Fruit fly (Drosophila melanogaster) whole organism, embryonic: ENCODE results near the gene CG14195.

ENCODE experiments used
- ATbp ChIP-seq: fragments of 200-800 bp; sonication (Bioruptor generic); optimal IDR thresholded peaks from 2 replicates; lab custom pipeline; 2017; ENCODE audit warnings: missing biosample characterization, mild to moderate bottlenecking, missing genetic modification characterization, missing genetic modification reagents
- Abd-B ChIP-seq: fragments of 200-800 bp; sonication (Bioruptor generic); optimal IDR thresholded peaks from 2 replicates; lab custom pipeline; 2018; ENCODE audit warnings: missing biosample characterization, mild to moderate bottlenecking, missing genetic modification characterization, moderate library complexity
- Antp ChIP-seq: fragments of 200-800 bp; sonication (Bioruptor generic); optimal IDR thresholded peaks from 3 replicates; lab custom pipeline; 2016; ENCODE audit warnings: missing biosample characterization, missing genetic modification characterization
- Asciz ChIP-seq: fragments of 200-800 bp; sonication (Bioruptor generic); optimal IDR thresholded peaks from 2 replicates; lab custom pipeline; 2017; ENCODE audit warnings: missing biosample characterization, mild to moderate bottlenecking, missing genetic modification characterization, missing genetic modification reagents
- Blimp-1 ChIP-seq: fragments of 200-800 bp; sonication (Bioruptor generic); optimal IDR thresholded peaks from 3 replicates; lab custom pipeline; 2018; ENCODE audit warnings: missing biosample characterization, missing genetic modification characterization, mild to moderate bottlenecking, moderate library complexity, missing genetic modification reagents
- CG11504 ChIP-seq: fragments of 200-800 bp; sonication (Bioruptor generic); optimal IDR thresholded peaks from 3 replicates; lab custom pipeline; 2019; ENCODE audit warnings: missing biosample characterization, mild to moderate bottlenecking, missing genetic modification characterization, moderate library complexity
- CG12236 ChIP-seq: fragments of 200-800 bp; sonication (Bioruptor generic); optimal IDR thresholded peaks from 2 replicates; lab custom pipeline; 2016; ENCODE audit warnings: missing biosample characterization, missing genetic modification characterization
- CG12659 ChIP-seq: fragments of 200-800 bp; sonication (Bioruptor generic); optimal IDR thresholded peaks from 3 replicates; lab custom pipeline; 2017; ENCODE audit warnings: mild to moderate bottlenecking, missing biosample characterization, missing genetic modification reagents, missing genetic modification characterization
- CG13287 ChIP-seq: fragments of 200-800 bp; sonication (Bioruptor generic); IDR thresholded peaks from 2 replicates; pipeline ENCODE4 v1.3.6; 2022; ENCODE audit warnings: missing biosample characterization, missing genetic modification characterization; ENCODE audit not compliant: partially characterized antibody
- CG13775 ChIP-seq: fragments of 200-800 bp; sonication (Bioruptor generic); optimal IDR thresholded peaks from 3 replicates; lab custom pipeline; 2017; ENCODE audit warnings: missing biosample characterization, mild to moderate bottlenecking, missing genetic modification characterization
- CG15479 ChIP-seq: fragments of 200-800 bp; sonication (Bioruptor generic); optimal IDR thresholded peaks from 3 replicates; lab custom pipeline; 2019; ENCODE audit warnings: missing biosample characterization, mild to moderate bottlenecking, missing genetic modification characterization, moderate library complexity
- CG16779 ChIP-seq: fragments of 200-800 bp; sonication (Bioruptor generic); IDR thresholded peaks from 2 replicates; pipeline ENCODE4 v1.3.6; 2022; ENCODE audit warnings: missing biosample characterization, missing genetic modification characterization
- CG16863 ChIP-seq: fragments of 200-800 bp; sonication (Bioruptor generic); optimal IDR thresholded peaks from 3 replicates; lab custom pipeline; 2016; ENCODE audit warnings: missing biosample characterization, missing genetic modification characterization
- CG1792 ChIP-seq: fragments of 200-800 bp; sonication (Bioruptor generic); optimal IDR thresholded peaks from 2 replicates; lab custom pipeline; 2016; ENCODE audit warnings: missing biosample characterization, missing genetic modification characterization
- CG18011 ChIP-seq: fragments of 200-800 bp; sonication (Bioruptor generic); optimal IDR thresholded peaks from 2 replicates; lab custom pipeline; 2017; ENCODE audit warnings: missing biosample characterization, missing genetic modification characterization, mild to moderate bottlenecking, moderate library complexity, missing genotype
- CG2116 ChIP-seq: fragments of 200-800 bp; sonication (Bioruptor generic); optimal IDR thresholded peaks from 3 replicates; lab custom pipeline; 2018; ENCODE audit warnings: missing biosample characterization, mild to moderate bottlenecking, missing genetic modification characterization
- CG33557 ChIP-seq: fragments of 200-800 bp; sonication (Bioruptor generic); optimal IDR thresholded peaks from 2 replicates; lab custom pipeline; 2019; ENCODE audit warnings: missing biosample characterization, mild to moderate bottlenecking, missing genetic modification characterization, moderate library complexity
- CG3995 ChIP-seq: fragments of 200-800 bp; sonication (Bioruptor generic); optimal IDR thresholded peaks from 3 replicates; lab custom pipeline; 2016; ENCODE audit warnings: missing biosample characterization, missing genetic modification characterization
- CG4282 ChIP-seq: fragments of 200-800 bp; sonication (Bioruptor generic); optimal IDR thresholded peaks from 2 replicates; lab custom pipeline; 2016; ENCODE audit warnings: missing biosample characterization, missing genetic modification characterization
- CG6254 ChIP-seq: fragments of 200-800 bp; sonication (Bioruptor generic); optimal IDR thresholded peaks from 3 replicates; lab custom pipeline; 2017; ENCODE audit warnings: mild to moderate bottlenecking, missing biosample characterization, missing genetic modification reagents, missing genetic modification characterization
- CG7372 ChIP-seq: fragments of 200-800 bp; sonication (Bioruptor generic); IDR thresholded peaks from 2 replicates; pipeline ENCODE4 v1.3.6; 2022; ENCODE audit warnings: missing biosample characterization, missing genetic modification characterization
- CG7839 ChIP-seq: fragments of 200-800 bp; sonication (Bioruptor generic); optimal IDR thresholded peaks from 3 replicates; lab custom pipeline; 2018; ENCODE audit warnings: missing biosample characterization, mild to moderate bottlenecking, missing genetic modification characterization, moderate library complexity
- CG7963 ChIP-seq: fragments of 200-800 bp; sonication (Bioruptor generic); IDR thresholded peaks from 3 replicates; pipeline ENCODE4 v1.3.6; 2022; ENCODE audit warnings: missing biosample characterization, missing genetic modification characterization; ENCODE audit not compliant: partially characterized antibody
- CG7987 ChIP-seq: fragments of 200-800 bp; sonication (Bioruptor generic); optimal IDR thresholded peaks from 2 replicates; lab custom pipeline; 2018; ENCODE audit warnings: missing biosample characterization, mild to moderate bottlenecking, missing genetic modification characterization, moderate library complexity
- CG8359 ChIP-seq: fragments of 200-800 bp; sonication (Bioruptor generic); optimal IDR thresholded peaks from 2 replicates; lab custom pipeline; 2017; ENCODE audit warnings: missing biosample characterization, mild to moderate bottlenecking, missing genetic modification characterization, borderline replicate concordance
- Drgx ChIP-seq: fragments of 200-800 bp; sonication (Bioruptor generic); IDR thresholded peaks from 2 replicates; pipeline ENCODE4 v1.3.6; 2022; ENCODE audit warnings: missing biosample characterization, missing genetic modification characterization
- E2f1 ChIP-seq: fragments of 200-800 bp; sonication (Bioruptor generic); IDR thresholded peaks from 2 replicates; pipeline ENCODE4 v1.3.6; 2022; ENCODE audit warnings: missing biosample characterization, missing genetic modification characterization
- H2.0 ChIP-seq: fragments of 200-800 bp; sonication (Bioruptor generic); IDR thresholded peaks from 2 replicates; pipeline ENCODE4 v1.3.6; 2022; ENCODE audit warnings: missing biosample characterization, missing genetic modification characterization
- Hr51 ChIP-seq, 2 experiments: fragments of 200-800 bp; sonication (Bioruptor generic); optimal IDR thresholded peaks; 2 replicates in 1 of 2; 3 replicates in 1 of 2; lab custom pipeline; 2016 to 2018; ENCODE audit warnings: missing biosample characterization in 2 of 2, missing genetic modification characterization in 2 of 2, mild to moderate bottlenecking in 1 of 2, moderate library complexity in 1 of 2
- Max ChIP-seq: fragments of 200-800 bp; sonication (Bioruptor generic); optimal IDR thresholded peaks from 2 replicates; lab custom pipeline; 2016; ENCODE audit warnings: missing biosample characterization, mild to moderate bottlenecking, missing genetic modification characterization
- Ptx1 ChIP-seq: fragments of 200-800 bp; sonication (Bioruptor generic); IDR thresholded peaks from 2 replicates; pipeline ENCODE4 v1.3.6; 2022; ENCODE audit warnings: missing biosample characterization, missing genetic modification characterization
- Side ChIP-seq: fragments of 200-800 bp; sonication (Bioruptor generic); optimal IDR thresholded peaks from 2 replicates; lab custom pipeline; 2016; ENCODE audit warnings: missing biosample characterization, missing genetic modification characterization
- Sry-δ ChIP-seq: fragments of 200-800 bp; sonication (Bioruptor generic); optimal IDR thresholded peaks from 2 replicates; lab custom pipeline; 2016; ENCODE audit warnings: missing biosample characterization, missing genetic modification characterization
- Vsx1 ChIP-seq: fragments of 200-800 bp; sonication (Bioruptor generic); optimal IDR thresholded peaks from 2 replicates; lab custom pipeline; 2017; ENCODE audit warnings: missing biosample characterization, mild to moderate bottlenecking, missing genetic modification characterization, missing genetic modification reagents
- crc ChIP-seq: fragments of 200-800 bp; sonication (Bioruptor generic); optimal IDR thresholded peaks from 2 replicates; lab custom pipeline; 2016; ENCODE audit warnings: missing biosample characterization, missing genetic modification characterization
- ewg ChIP-seq: fragments of 200-800 bp; sonication (Bioruptor generic); optimal IDR thresholded peaks from 3 replicates; lab custom pipeline; 2017; ENCODE audit warnings: mild to moderate bottlenecking, missing biosample characterization, missing genetic modification reagents, missing genetic modification characterization
- gt ChIP-seq: fragments of 200-800 bp; sonication (Bioruptor generic); IDR thresholded peaks from 2 replicates; pipeline ENCODE4 v1.3.6; 2022; ENCODE audit warnings: missing biosample characterization, missing genetic modification characterization
- lab ChIP-seq: fragments of 200-800 bp; sonication (Bioruptor generic); optimal IDR thresholded peaks from 3 replicates; lab custom pipeline; 2017; ENCODE audit warnings: missing biosample characterization, missing genetic modification characterization, mild to moderate bottlenecking, moderate library complexity, missing genetic modification reagents
- lbe ChIP-seq: fragments of 200-800 bp; sonication (Bioruptor generic); optimal IDR thresholded peaks from 2 replicates; lab custom pipeline; 2016; ENCODE audit warnings: missing biosample characterization, mild to moderate bottlenecking, missing genetic modification characterization
- lilli ChIP-seq: fragments of 200-800 bp; sonication (Bioruptor generic); optimal IDR thresholded peaks from 3 replicates; lab custom pipeline; 2016; ENCODE audit warnings: missing biosample characterization, missing genetic modification characterization
- nmo ChIP-seq: fragments of 200-800 bp; sonication (Bioruptor generic); optimal IDR thresholded peaks from 2 replicates; lab custom pipeline; 2018; ENCODE audit warnings: missing biosample characterization, mild to moderate bottlenecking, missing genetic modification characterization, moderate library complexity
- oc ChIP-seq: fragments of 200-800 bp; sonication (Bioruptor generic); optimal IDR thresholded peaks from 2 replicates; lab custom pipeline; 2018; ENCODE audit warnings: missing biosample characterization, mild to moderate bottlenecking, missing genetic modification characterization, moderate library complexity
- prd ChIP-seq, 3 experiments: fragments of >200 bp in 2 of 3; fragments of 200-800 bp in 1 of 3; sonication (Bioruptor generic) in 1 of 3; optimal IDR thresholded peaks in 2 of 3; IDR thresholded peaks in 1 of 3; 2 replicates in 2 of 3; 3 replicates in 1 of 3; pipeline versions ENCODE4 v1.3.6 to Lab custom; 2017 to 2022; ENCODE audit warnings: missing biosample characterization in 1 of 3, missing genetic modification characterization in 1 of 3
- rib ChIP-seq: fragments of 200-800 bp; sonication (Bioruptor generic); IDR thresholded peaks from 2 replicates; pipeline ENCODE4 v1.3.6; 2022; ENCODE audit warnings: missing biosample characterization, missing genetic modification characterization
- run ChIP-seq: fragments of 200-800 bp; sonication (Bioruptor generic); optimal IDR thresholded peaks from 3 replicates; lab custom pipeline; 2018; ENCODE audit warnings: missing biosample characterization, mild to moderate bottlenecking, missing genetic modification characterization
- sim ChIP-seq: fragments of 200-800 bp; sonication (Bioruptor generic); IDR thresholded peaks from 2 replicates; pipeline ENCODE4 v1.3.6; 2022; ENCODE audit warnings: missing biosample characterization, missing genetic modification characterization
- twi ChIP-seq: fragments of 200-800 bp; optimal IDR thresholded peaks from 2 replicates; lab custom pipeline; 2019; ENCODE audit warnings: missing biosample characterization, mild to moderate bottlenecking, missing genetic modification characterization, moderate library complexity
- unc-4 ChIP-seq: fragments of 200-800 bp; sonication (Bioruptor generic); IDR thresholded peaks from 2 replicates; pipeline ENCODE4 v1.3.6; 2022; ENCODE audit warnings: missing biosample characterization, missing genetic modification characterization; ENCODE audit not compliant: partially characterized antibody
- wor ChIP-seq: fragments of 200-800 bp; sonication (Bioruptor generic); IDR thresholded peaks from 2 replicates; pipeline ENCODE4 v1.3.6; 2022; ENCODE audit warnings: missing biosample characterization, missing genetic modification characterization
- zfh1 ChIP-seq: fragments of 200-800 bp; sonication (Bioruptor generic); IDR thresholded peaks from 3 replicates; pipeline ENCODE4 v1.3.6; 2022; ENCODE audit warnings: missing biosample characterization, missing genetic modification characterization

The CG14195 gene

DNA sequence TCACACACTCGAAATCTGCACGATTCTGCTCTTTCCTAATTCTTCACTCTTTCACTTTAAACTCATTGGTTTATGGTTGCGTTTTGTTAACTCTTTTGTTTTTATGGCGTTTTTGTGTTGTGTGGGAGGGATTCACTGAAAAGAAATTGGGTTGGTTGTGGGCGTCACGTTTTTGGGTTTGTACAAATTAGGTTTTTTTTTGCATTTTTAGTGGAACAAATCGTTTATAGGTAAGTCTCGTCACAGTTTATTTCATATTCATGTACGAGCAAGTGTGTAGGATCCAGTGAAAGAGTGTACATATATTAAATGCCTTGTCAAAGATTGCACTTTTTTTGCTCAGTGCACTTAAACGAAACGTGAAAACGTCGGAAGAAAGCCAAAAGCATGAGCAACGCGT is 47.2 kb downstream of the CG14195 start (continued):
- no peak for TF ChIP-seq Abd-B (GFP tag; lab: Kevin White, UChicago)
- TF ChIP-seq zfh1 (GFP tag; lab: Robert Waterston, UW) = no peak
- TF ChIP-seq CG13287 (GFP tag; lab: Robert Waterston, UW) = no peak
- TF ChIP-seq run (tag; lab: Kevin White, UChicago) = no peak
- peak; percentile 25 for TF ChIP-seq Antp (GFP tag; lab: Kevin White, UChicago)
- TF ChIP-seq CG2116 (GFP tag; lab: Kevin White, UChicago) = no peak
- TF ChIP-seq sim (GFP tag; lab: Robert Waterston, UW) = no peak
- no peak for TF ChIP-seq CG13775 (GFP tag; lab: Kevin White, UChicago)
- TF ChIP-seq CG7839 (tag; lab: Kevin White, UChicago) = peak; percentile 29
- no peak for TF ChIP-seq twi
- TF ChIP-seq Ptx1 (GFP tag; lab: Robert Waterston, UW) = 0 out of 2 replicates have a peak, but pooled peaks have one; percentile 30
- TF ChIP-seq Vsx1 = no peak
- TF ChIP-seq Max (GFP tag; lab: Kevin White, UChicago) = no peak
- peak; percentile 60 for TF ChIP-seq CG11504
- no peak for TF ChIP-seq gt
- TF ChIP-seq CG18011 (GFP tag; lab: Kevin White, UChicago) = no peak
- TF ChIP-seq lab (GFP tag; lab: Kevin White, UChicago) = peak; percentile 30
- TF ChIP-seq Blimp-1 = peak; percentile 4
- peak; percentile 12 for TF ChIP-seq CG3995 (GFP tag; lab: Kevin White, UChicago)
- peak; percentile 25 for TF ChIP-seq CG12659 (GFP tag; lab: Kevin White, UChicago)
- TF ChIP-seq Side (GFP tag; lab: Kevin White, UChicago) = no peak
- no peak for TF ChIP-seq CG4282 (GFP tag; lab: Kevin White, UChicago)
- no peak for TF ChIP-seq ewg (GFP tag; lab: Kevin White, UChicago)
- no peak for TF ChIP-seq Drgx (GFP tag; lab: Robert Waterston, UW)
- no peak for TF ChIP-seq CG15479 (GFP tag; lab: Kevin White, UChicago)
- TF ChIP-seq rib = no peak
- TF ChIP-seq crc (GFP tag; lab: Kevin White, UChicago) = peak; percentile 15
- TF ChIP-seq CG16863 = no peak
- no peak for TF ChIP-seq CG7987 (GFP tag; lab: Kevin White, UChicago)
- TF ChIP-seq oc = no peak
- TF ChIP-seq nmo = peak; percentile 14
- TF ChIP-seq CG16779 (GFP tag; lab: Robert Waterston, UW) = no peak
- peak; percentile 28 for TF ChIP-seq ATbp (GFP tag; lab: Kevin White, UChicago)
- no peak for TF ChIP-seq Asciz (GFP tag; lab: Kevin White, UChicago)
- TF ChIP-seq unc-4 (GFP tag; lab: Robert Waterston, UW) = no peak
- TF ChIP-seq CG12236 = peak; percentile 21
- peak; percentile 19 for TF ChIP-seq lilli (GFP tag; lab: Kevin White, UChicago)
- no peak for TF ChIP-seq CG7372
- no peak for TF ChIP-seq E2f1 (GFP tag; lab: Robert Waterston, UW)
- TF ChIP-seq CG33557 = no peak
- TF ChIP-seq Sry-δ (GFP tag; lab: Kevin White, UChicago) = no peak
- no peak for TF ChIP-seq CG1792 (GFP tag; lab: Kevin White, UChicago)
- TF ChIP-seq Hr51 (GFP tag; optimal IDR thresholded peaks at IDR 0.05; lab: Kevin White, UChicago) = peak in 1 of 2 experiments; percentile 55
- no peak for TF ChIP-seq wor
- TF ChIP-seq CG8359 (GFP tag; lab: Kevin White, UChicago) = no peak
- TF ChIP-seq CG7963 (GFP tag; lab: Robert Waterston, UW) = no peak
- TF ChIP-seq H2.0 (GFP tag; lab: Robert Waterston, UW) = no peak
- TF ChIP-seq lbe (GFP tag; lab: Kevin White, UChicago) = peak; percentile 36
- no peak for TF ChIP-seq CG6254 (GFP tag; lab: Kevin White, UChicago)
- TF ChIP-seq prd (optimal IDR thresholded peaks at IDR 0.05; lab: Kevin White, UChicago) = no peak
- peak; percentile 43; the same call in 1 of the 3 replicates for TF ChIP-seq prd (GFP tag; IDR thresholded peaks at IDR 0.05; lab: Robert Waterston, UW)
